Worm (Caenorhabditis elegans) whole organism, L4 larva: ENCODE measurements around the gene tyr-1.

Experiments
- T20F7.1 ChIP-seq: fragments of 200-800 bp; sonication (Bioruptor generic); optimal IDR thresholded peaks from 2 replicates; lab custom pipeline; 2018; ENCODE audit warnings: mild to moderate bottlenecking, missing genetic modification characterization, missing compliant biosample characterization
- Y105C5A.15 ChIP-seq: fragments of 200-800 bp; sonication (Bioruptor generic); IDR thresholded peaks from 2 replicates; pipeline ENCODE4 v1.3.6; 2022; ENCODE audit warnings: missing genetic modification characterization, missing compliant biosample characterization
- Y48G9A.11 ChIP-seq: fragments of 200-800 bp; sonication (Bioruptor generic); IDR thresholded peaks from 2 replicates; pipeline ENCODE4 v1.3.6; 2022; ENCODE audit warnings: missing genetic modification reagents, missing genetic modification characterization, missing compliant biosample characterization
- Y75B8A.6 ChIP-seq: fragments of 200-800 bp; sonication (Bioruptor generic); IDR thresholded peaks from 2 replicates; pipeline ENCODE4 v1.3.6; 2022; ENCODE audit warnings: missing genetic modification reagents, missing genetic modification characterization, missing compliant biosample characterization
- ZK337.2 ChIP-seq: fragments of 200-800 bp; sonication (Bioruptor generic); IDR thresholded peaks from 2 replicates; pipeline ENCODE4 v1.3.6; 2022; ENCODE audit warnings: missing genetic modification reagents, missing genetic modification characterization, missing compliant biosample characterization
- aha-1 ChIP-seq: fragments of 150-350 bp; peaks from one replicate; lab custom pipeline; 2014; ENCODE audit warnings: missing biosample characterization, missing genetic modification characterization
- arid-1 ChIP-seq: fragments of 200-800 bp; sonication (Bioruptor generic); conservative IDR thresholded peaks from 2 replicates; pipeline ENCODE4 v1.3.6; 2022; ENCODE audit warnings: missing genetic modification reagents, missing genetic modification characterization, missing compliant biosample characterization
- ceh-28 ChIP-seq: fragments of 150-350 bp; optimal IDR thresholded peaks from 2 replicates; lab custom pipeline; 2014; ENCODE audit warnings: missing biosample characterization, missing genetic modification reagents, missing genetic modification characterization
- ceh-82 ChIP-seq: sonication (generic microtip); optimal IDR thresholded peaks from 2 replicates; lab custom pipeline; 2017; ENCODE audit warnings: missing biosample characterization, missing genetic modification characterization
- ces-1 ChIP-seq: fragments of 150-350 bp; sonication (generic microtip); optimal IDR thresholded peaks from 4 replicates; lab custom pipeline; 2014; ENCODE audit warnings: missing biosample characterization, missing genetic modification reagents, missing genetic modification characterization
- cey-2 ChIP-seq: sonication (generic microtip); optimal IDR thresholded peaks from 3 replicates; lab custom pipeline; 2017; ENCODE audit warnings: missing genetic modification characterization, mild to moderate bottlenecking, missing compliant biosample characterization, antibody characterized with exemption, borderline replicate concordance; ENCODE audit not compliant: insufficient read depth
- ctbp-1 ChIP-seq: fragments of 200-800 bp; sonication (Bioruptor generic); IDR thresholded peaks from 2 replicates; pipeline ENCODE4 v1.3.6; 2022; ENCODE audit warnings: missing genetic modification reagents, missing genetic modification characterization, missing compliant biosample characterization
- daf-16 ChIP-seq, 3 experiments: sonication (generic microtip); optimal IDR thresholded peaks; 2 replicates each; lab custom pipeline; 2016 to 2017; ENCODE audit warnings: missing genetic modification characterization in 3 of 3, missing genetic modification reagents in 3 of 3, mild to moderate bottlenecking in 2 of 3, missing compliant biosample characterization in 2 of 3, missing biosample characterization in 1 of 3, moderate library complexity in 1 of 3
- daf-8 ChIP-seq: fragments of 200-800 bp; sonication (Bioruptor generic); IDR thresholded peaks from 2 replicates; pipeline ENCODE4 v1.3.6; 2022; ENCODE audit warnings: missing genetic modification characterization, missing compliant biosample characterization
- dmd-9 ChIP-seq: fragments of 200-800 bp; sonication (Bioruptor generic); IDR thresholded peaks from 2 replicates; pipeline ENCODE4 v1.3.6; 2022; ENCODE audit warnings: missing genetic modification reagents, missing genetic modification characterization, missing compliant biosample characterization
- dve-1 ChIP-seq: sonication (generic microtip); optimal IDR thresholded peaks from 2 replicates; lab custom pipeline; 2017; ENCODE audit warnings: antibody characterized with exemption, mild to moderate bottlenecking, missing genetic modification characterization, missing compliant biosample characterization; ENCODE audit not compliant: insufficient read depth
- egl-43 ChIP-seq: fragments of 200-800 bp; sonication (Bioruptor generic); IDR thresholded peaks from 2 replicates; pipeline ENCODE4 v1.3.6; 2022; ENCODE audit warnings: missing genetic modification reagents, missing genetic modification characterization, missing compliant biosample characterization
- gei-8 ChIP-seq: fragments of 200-800 bp; sonication (Bioruptor generic); optimal IDR thresholded peaks from 2 replicates; lab custom pipeline; 2018; ENCODE audit warnings: mild to moderate bottlenecking, missing genetic modification characterization, missing compliant biosample characterization
- hlh-11 ChIP-seq: fragments of 200-800 bp; sonication (Bioruptor generic); optimal IDR thresholded peaks from 2 replicates; lab custom pipeline; 2018; ENCODE audit warnings: mild to moderate bottlenecking, missing genetic modification characterization, missing compliant biosample characterization
- hlh-30 ChIP-seq: sonication (generic microtip); optimal IDR thresholded peaks from 2 replicates; lab custom pipeline; 2017; ENCODE audit warnings: antibody characterized with exemption, mild to moderate bottlenecking, missing genetic modification characterization, missing compliant biosample characterization; ENCODE audit not compliant: insufficient read depth
- lim-7 ChIP-seq: fragments of 200-800 bp; sonication (Bioruptor generic); IDR thresholded peaks from 2 replicates; pipeline ENCODE4 v1.3.6; 2022; ENCODE audit warnings: missing genetic modification characterization, missing compliant biosample characterization
- lin-29 ChIP-seq: fragments of 200-800 bp; sonication (Bioruptor generic); IDR thresholded peaks from 2 replicates; pipeline ENCODE4 v1.3.6; 2022; ENCODE audit warnings: missing genetic modification reagents, missing genetic modification characterization, missing compliant biosample characterization
- lin-39 ChIP-seq: fragments of 150-350 bp; optimal IDR thresholded peaks from 2 replicates; lab custom pipeline; 2014; ENCODE audit warnings: missing biosample characterization, missing genetic modification reagents, missing genetic modification characterization
- lsy-2 ChIP-seq, 2 experiments: fragments of 150-350 bp in 1 of 2; sonication (generic microtip) in 1 of 2; optimal IDR thresholded peaks; 2 replicates each; lab custom pipeline; 2014 to 2017; ENCODE audit warnings: missing biosample characterization in 2 of 2, missing genetic modification characterization in 2 of 2
- mdl-1 ChIP-seq, 2 experiments: fragments of 150-350 bp in 1 of 2; sonication (generic microtip) in 1 of 2; optimal IDR thresholded peaks; 2 replicates each; lab custom pipeline; 2014 to 2017; ENCODE audit warnings: missing biosample characterization in 2 of 2, missing genetic modification characterization in 2 of 2
- mxl-2 ChIP-seq: fragments of 200-800 bp; sonication (Bioruptor generic); conservative IDR thresholded peaks from 2 replicates; pipeline ENCODE4 v1.3.6; 2022; ENCODE audit warnings: missing genetic modification reagents, missing genetic modification characterization, missing compliant biosample characterization
- mxl-3 ChIP-seq: fragments of 200-800 bp; sonication (Bioruptor generic); optimal IDR thresholded peaks from 2 replicates; lab custom pipeline; 2018; ENCODE audit warnings: mild to moderate bottlenecking, missing genetic modification characterization, missing compliant biosample characterization
- nhr-102 ChIP-seq: sonication (generic microtip); optimal IDR thresholded peaks from 2 replicates; lab custom pipeline; 2016; ENCODE audit warnings: mild to moderate bottlenecking, missing genetic modification characterization, moderate library complexity, missing compliant biosample characterization
- nhr-237 ChIP-seq: sonication (generic microtip); optimal IDR thresholded peaks from 2 replicates; lab custom pipeline; 2017; ENCODE audit warnings: missing biosample characterization, missing genetic modification characterization
- nhr-28 ChIP-seq: fragments of 150-350 bp; optimal IDR thresholded peaks from 2 replicates; lab custom pipeline; 2014; ENCODE audit warnings: missing biosample characterization, missing genetic modification characterization
- nhr-41 ChIP-seq: fragments of 200-800 bp; sonication (Bioruptor generic); IDR thresholded peaks from 2 replicates; pipeline ENCODE4 v1.3.6; 2022; ENCODE audit warnings: missing genetic modification reagents, missing genetic modification characterization, missing compliant biosample characterization
- nhr-6 ChIP-seq: fragments of 150-350 bp; optimal IDR thresholded peaks from 2 replicates; lab custom pipeline; 2014; ENCODE audit warnings: missing biosample characterization, missing genetic modification characterization
- rbr-2 ChIP-seq: sonication (generic microtip); optimal IDR thresholded peaks from 2 replicates; lab custom pipeline; 2016; ENCODE audit warnings: missing genotype, missing genetic modification characterization, missing compliant biosample characterization
- saeg-2 ChIP-seq: fragments of 200-800 bp; sonication (Bioruptor generic); IDR thresholded peaks from 2 replicates; pipeline ENCODE4 v1.3.6; 2022; ENCODE audit warnings: missing genetic modification reagents, missing genetic modification characterization, missing compliant biosample characterization
- skn-1 ChIP-seq: fragments of 150-350 bp; optimal IDR thresholded peaks from 2 replicates; lab custom pipeline; 2014; ENCODE audit warnings: missing biosample characterization, missing genetic modification characterization
- snpc-1.2 ChIP-seq: fragments of 200-800 bp; sonication (Bioruptor generic); IDR thresholded peaks from 2 replicates; pipeline ENCODE4 v1.3.6; 2022; ENCODE audit warnings: missing genetic modification reagents, missing genetic modification characterization, missing compliant biosample characterization
- snpc-4 ChIP-seq: fragments of 150-350 bp; optimal IDR thresholded peaks from 2 replicates; lab custom pipeline; 2014; ENCODE audit warnings: missing biosample characterization, missing genetic modification characterization
- spr-1 ChIP-seq: sonication (generic microtip); optimal IDR thresholded peaks from 2 replicates; lab custom pipeline; 2016; ENCODE audit warnings: mild to moderate bottlenecking, missing genetic modification characterization, missing compliant biosample characterization
- tra-1 ChIP-seq: fragments of 200-800 bp; sonication (Bioruptor generic); IDR thresholded peaks from 2 replicates; pipeline ENCODE4 v1.3.6; 2022; ENCODE audit warnings: missing genetic modification reagents, missing genetic modification characterization, missing compliant biosample characterization
- unc-130 ChIP-seq: sonication (generic microtip); optimal IDR thresholded peaks from 2 replicates; lab custom pipeline; 2016; ENCODE audit warnings: missing genetic modification reagents, missing genetic modification characterization, missing compliant biosample characterization
- unc-62 ChIP-seq, 3 experiments: fragments of 150-350 bp in 1 of 3; sonication (generic microtip); optimal IDR thresholded peaks in 2 of 3; peaks in 1 of 3; 1 replicate in 1 of 3; 2 replicates in 2 of 3; lab custom pipeline; 2014 to 2017; ENCODE audit warnings: missing biosample characterization in 3 of 3, missing genetic modification characterization in 3 of 3, missing genetic modification reagents in 3 of 3, missing genotype in 1 of 3
- zag-1 ChIP-seq: fragments of 150-350 bp; optimal IDR thresholded peaks from 2 replicates; lab custom pipeline; 2014; ENCODE audit warnings: missing biosample characterization, missing genetic modification characterization
- zip-11 ChIP-seq: fragments of 200-800 bp; sonication (Bioruptor generic); IDR thresholded peaks from 2 replicates; pipeline ENCODE4 v1.3.6; 2022; ENCODE audit warnings: missing genetic modification characterization, missing compliant biosample characterization

Gene tyr-1

DNA sequence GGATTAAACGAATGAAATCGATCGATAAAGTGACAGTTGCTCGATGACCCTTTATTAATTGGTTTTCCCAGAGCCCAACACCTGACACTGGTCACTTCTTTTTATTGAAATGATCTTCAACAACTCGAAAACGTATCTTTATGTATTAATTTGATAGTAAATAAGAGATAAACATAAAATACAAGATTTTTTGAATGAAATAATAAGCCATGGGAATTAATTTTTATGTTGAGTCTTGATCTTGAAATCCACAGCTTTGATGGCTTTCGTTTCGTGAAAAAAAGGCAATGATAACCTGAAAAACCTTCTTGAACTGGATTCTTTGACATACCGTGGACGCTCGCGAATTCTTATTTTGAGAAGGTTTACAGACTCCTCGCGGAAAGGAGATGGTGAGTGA, 33.9 kb downstream of the tyr-1 start, which contains the start of gene pcp-5:
Gene pcp-5 (minus strand): TSS at position 101 of the 400 bp plus-strand sequence.
- TF ChIP-seq lim-7 (GFP tag; lab: Robert Waterston, UW): no peak
- peak in 1 of 2 experiments; percentile 19 for TF ChIP-seq daf-16 (GFP tag; optimal IDR thresholded peaks at IDR 0.05; lab: Kevin White, UChicago)
- no peak for TF ChIP-seq daf-16 (tag; optimal IDR thresholded peaks at IDR 0.05; lab: Kevin White, UChicago)

DNA sequence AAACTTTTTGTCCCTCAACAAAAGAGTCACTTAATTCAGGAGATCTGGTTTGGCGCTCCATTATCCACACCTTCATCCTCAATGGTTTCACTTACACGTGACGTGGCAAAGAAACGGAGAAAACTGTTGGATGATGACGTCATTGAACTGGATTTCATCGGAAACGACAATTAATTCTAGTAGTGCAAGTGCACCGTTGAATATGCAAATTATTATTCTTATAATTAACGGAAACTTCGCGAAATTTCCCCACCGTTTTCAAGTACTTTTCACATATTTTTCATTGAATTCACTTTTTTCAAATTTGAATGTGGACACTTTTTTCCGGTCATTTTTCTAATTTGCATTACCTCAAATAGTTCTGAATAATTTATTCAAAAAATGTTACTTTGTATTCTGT, 35.7 kb downstream of the tyr-1 start, which contains the start of gene ZK688.1:
Gene ZK688.1 (plus strand): TSS at position 301 of the 400 bp plus-strand sequence.
- TF ChIP-seq snpc-4: no peak
- no peak for TF ChIP-seq ces-1
- no peak for TF ChIP-seq saeg-2 (GFP tag; lab: Robert Waterston, UW)
- TF ChIP-seq skn-1 (tag; lab: Kevin White, UChicago): no peak

DNA sequence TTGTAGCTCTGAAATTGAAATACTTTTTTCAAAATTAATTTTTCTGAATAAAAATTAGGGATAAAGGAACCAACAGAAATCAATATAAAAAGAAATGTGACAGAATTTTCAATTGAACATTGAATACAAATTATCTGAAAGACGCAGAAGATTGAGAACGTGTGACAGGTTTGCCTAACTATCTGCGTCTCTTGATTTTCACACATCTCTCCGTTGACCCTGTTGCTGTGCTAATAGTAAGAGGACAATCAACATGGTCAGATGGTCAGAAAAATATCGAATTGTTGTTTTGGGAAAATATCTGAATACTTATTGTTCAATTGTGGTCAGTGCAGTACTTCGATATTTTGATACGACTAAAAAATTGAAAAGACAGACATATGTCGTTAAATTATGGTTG, 38.0 kb downstream of the tyr-1 start, which contains the start of gene ZK688.7:
Gene ZK688.7 (minus strand): TSS at position 14 of the 400 bp plus-strand sequence.
- TF ChIP-seq lsy-2 (tag; optimal IDR thresholded peaks at IDR 0.05; lab: Kevin White, UChicago) (peak in 1 of 2 experiments; percentile 29), daf-8 (GFP tag; lab: Robert Waterston, UW) (no peak), tra-1 (GFP tag; lab: Robert Waterston, UW) (no peak), lin-29 (GFP tag; lab: Robert Waterston, UW) (no peak), mdl-1 (tag; optimal IDR thresholded peaks at IDR 0.05; lab: Kevin White, UChicago) (peak in 1 of 2 experiments; percentile 47), ceh-82 (tag; lab: Kevin White, UChicago) (no peak), dve-1 (tag; lab: Kevin White, UChicago) (peak; percentile 60), gei-8 (GFP tag; lab: Kevin White, UChicago) (no peak), zip-11 (GFP tag; lab: Robert Waterston, UW) (no peak), mxl-3 (GFP tag; lab: Kevin White, UChicago) (peak; percentile 31), unc-130 (GFP tag; lab: Kevin White, UChicago) (no peak), Y105C5A.15 (no peak), unc-62 (GFP tag; optimal IDR thresholded peaks at IDR 0.05 in 1 of 2; lab: Kevin White, UChicago) (peak in 1 of 2 experiments; percentile 87), unc-62 (tag; optimal IDR thresholded peaks at IDR 0.05; lab: Kevin White, UChicago) (no peak), nhr-28 (tag; lab: Kevin White, UChicago) (peak; percentile 60), Y75B8A.6 (GFP tag; lab: Robert Waterston, UW) (no peak), cey-2 (tag; lab: Kevin White, UChicago) (no peak), zag-1 (tag; lab: Kevin White, UChicago) (no peak), snpc-4 (no peak), hlh-11 (peak; percentile 56), T20F7.1 (peak; percentile 2), dmd-9 (GFP tag; lab: Robert Waterston, UW) (no peak), lin-39 (tag; lab: Kevin White, UChicago) (no peak), hlh-30 (tag; lab: Kevin White, UChicago) (peak; percentile 86), egl-43 (GFP tag; lab: Robert Waterston, UW) (no peak), daf-16 (GFP tag; optimal IDR thresholded peaks at IDR 0.05; lab: Kevin White, UChicago) (no peak), daf-16 (tag; optimal IDR thresholded peaks at IDR 0.05; lab: Kevin White, UChicago) (peak; percentile 84), nhr-102 (tag; lab: Kevin White, UChicago) (no peak)
- TF ChIP-seq, all 104 proteins: peak for 10

DNA sequence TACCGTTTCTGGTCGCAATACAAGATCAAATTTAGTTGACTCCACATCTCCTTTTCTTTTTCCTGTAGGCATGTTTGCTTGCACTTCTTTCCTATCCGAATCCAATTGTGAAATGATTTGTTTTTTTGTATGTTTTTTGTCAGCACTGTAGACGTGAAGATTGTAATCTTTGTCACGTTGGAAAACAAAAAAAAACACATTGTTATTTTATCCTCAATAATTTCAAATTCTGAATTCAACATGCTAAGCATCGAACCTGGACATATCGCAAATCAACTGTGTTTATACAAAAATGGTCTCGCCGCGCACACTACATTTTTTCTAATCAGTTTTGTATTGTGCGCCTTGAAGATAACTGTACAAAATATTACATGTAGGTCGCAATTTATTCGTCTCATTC, 39.9 kb downstream of the tyr-1 start, which contains the start of gene ZK688.12:
Gene ZK688.12 (minus strand): TSS at position 101 of the 400 bp plus-strand sequence.
- TF ChIP-seq nhr-237 (tag; lab: Kevin White, UChicago) (no peak), T20F7.1 (no peak), saeg-2 (GFP tag; lab: Robert Waterston, UW) (no peak), mxl-2 (GFP tag; lab: Robert Waterston, UW) (no peak), Y75B8A.6 (GFP tag; lab: Robert Waterston, UW) (no peak), ZK337.2 (GFP tag; lab: Robert Waterston, UW) (no peak), rbr-2 (no peak), ceh-28 (tag; lab: Kevin White, UChicago) (no peak), lin-29 (GFP tag; lab: Robert Waterston, UW) (no peak), nhr-6 (tag; lab: Kevin White, UChicago) (no peak), nhr-41 (GFP tag; lab: Robert Waterston, UW) (no peak), Y48G9A.11 (GFP tag; lab: Robert Waterston, UW) (no peak), aha-1 (tag; lab: Kevin White, UChicago) (no peak), skn-1 (tag; lab: Kevin White, UChicago) (no peak), arid-1 (no peak), ctbp-1 (GFP tag; lab: Robert Waterston, UW) (no peak), spr-1 (tag; lab: Kevin White, UChicago) (no peak), daf-16 (GFP tag; optimal IDR thresholded peaks at IDR 0.05; lab: Kevin White, UChicago) (no peak), daf-16 (tag; optimal IDR thresholded peaks at IDR 0.05; lab: Kevin White, UChicago) (no peak), snpc-1.2 (GFP tag; lab: Robert Waterston, UW) (no peak), ces-1 (no peak)
